Fruit fly (Drosophila melanogaster): Measurements from ENCODE around the gene CG32371.

DNA sequence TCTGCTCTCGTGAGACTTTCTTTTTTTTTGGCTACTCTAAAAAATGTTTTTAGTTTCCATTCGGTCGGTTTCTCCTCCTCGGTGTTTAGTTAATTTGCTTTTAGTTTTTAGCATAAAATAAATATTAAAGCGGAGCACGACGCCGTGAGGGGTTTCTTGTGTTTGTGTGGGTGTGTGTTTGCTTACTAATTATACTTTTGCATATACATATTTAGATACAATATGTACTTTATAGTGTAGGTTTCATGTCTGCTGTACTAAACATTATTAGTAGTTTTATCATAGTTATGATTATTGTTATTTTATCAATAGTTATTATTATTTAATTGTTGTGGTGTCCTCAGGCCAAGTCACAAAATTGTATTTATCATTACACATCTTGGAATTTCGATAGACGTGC, 47.8 kb upstream of the CG32371 start:
- TF ChIP-seq psq (GFP tag; optimal IDR thresholded peaks at IDR 0.05) (no peak), pan (optimal IDR thresholded peaks at IDR 0.05) (no peak), OdsH (GFP tag; optimal IDR thresholded peaks at IDR 0.05) (no peak), Dfd (GFP tag; optimal IDR thresholded peaks at IDR 0.05) (no peak), Myc (optimal IDR thresholded peaks at IDR 0.05) (no peak), usp (GFP tag; optimal IDR thresholded peaks at IDR 0.05) (no peak), rgr (GFP tag; optimal IDR thresholded peaks at IDR 0.05) (no peak), CG9705 (GFP tag; optimal IDR thresholded peaks at IDR 0.05) (no peak), Jra (GFP tag; optimal IDR thresholded peaks at IDR 0.05) (no peak), jim (GFP tag; optimal IDR thresholded peaks at IDR 0.05) (no peak), woc (GFP tag; optimal IDR thresholded peaks at IDR 0.05) (no peak), brk (GFP tag; optimal IDR thresholded peaks at IDR 0.05) (no peak), Mio (GFP tag; optimal IDR thresholded peaks at IDR 0.05) (no peak)

All from whole organism, wandering third instar larva.